Worm (Caenorhabditis elegans) whole organism, early embryonic: ENCODE data around the gene F52D10.2.

Experiments used
- ama-1 ChIP-seq: fragments of 150-350 bp; optimal IDR thresholded peaks from 2 replicates; lab custom pipeline; 2014
- hmg-4 ChIP-seq: fragments of 200-800 bp; sonication (Bioruptor generic); optimal IDR thresholded peaks from 2 replicates; lab custom pipeline; 2018; ENCODE audit warnings: mild to moderate bottlenecking, missing genetic modification characterization, missing compliant biosample characterization
- hnd-1 ChIP-seq: sonication (generic microtip); optimal IDR thresholded peaks from 2 replicates; lab custom pipeline; 2016; ENCODE audit warnings: missing genetic modification characterization, missing compliant biosample characterization

DNA sequence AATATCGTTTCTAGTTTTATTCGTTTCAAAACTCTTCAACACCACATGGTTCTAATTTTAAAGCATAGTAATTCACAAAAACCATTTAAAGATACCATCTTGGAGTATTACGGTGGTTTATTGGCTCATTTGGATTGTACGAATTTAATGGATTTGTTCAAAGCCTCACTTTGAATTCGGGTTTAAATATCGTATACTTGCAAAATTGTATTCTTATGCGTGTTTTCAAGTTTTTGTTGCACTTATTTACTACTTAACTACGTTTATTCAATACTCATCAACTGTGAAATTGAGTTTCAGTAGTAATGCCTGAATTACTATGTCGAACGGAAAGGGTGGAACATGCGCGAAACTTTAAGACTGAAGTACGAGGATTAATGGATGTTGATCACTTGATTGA lies 6.1 kb downstream of the F52D10.2 start, which contains the start of gene abts-2:
- TF ChIP-seq hnd-1, result no peak
- TF ChIP-seq ama-1 (lab: Kevin White, UChicago), result no peak
- TF ChIP-seq hmg-4, result no peak
